Worm (Caenorhabditis elegans) whole organism, late embryonic: ENCODE results near the gene ckb-1.

Source experiments
- C08G9.2 ChIP-seq: sonication (generic microtip); optimal IDR thresholded peaks from 2 replicates; lab custom pipeline; 2016; ENCODE audit warnings: mild to moderate bottlenecking, missing genetic modification characterization, moderate library complexity, missing compliant biosample characterization
- C38D4.7 ChIP-seq: fragments of 200-800 bp; sonication (Bioruptor generic); optimal IDR thresholded peaks from 2 replicates; lab custom pipeline; 2018; ENCODE audit warnings: mild to moderate bottlenecking, missing genetic modification characterization, moderate library complexity, missing compliant biosample characterization
- F13H6.1 ChIP-seq: sonication (generic microtip); optimal IDR thresholded peaks from 2 replicates; lab custom pipeline; 2016; ENCODE audit warnings: missing genetic modification characterization, missing compliant biosample characterization
- T23F11.4 ChIP-seq: fragments of 200-800 bp; sonication (Bioruptor generic); optimal IDR thresholded peaks from 2 replicates; lab custom pipeline; 2018; ENCODE audit warnings: mild to moderate bottlenecking, missing genetic modification characterization, missing compliant biosample characterization
- ahr-1 ChIP-seq: sonication (generic microtip); optimal IDR thresholded peaks from 2 replicates; lab custom pipeline; 2016; ENCODE audit warnings: missing genetic modification characterization, missing compliant biosample characterization
- ceh-14 ChIP-seq: sonication (generic microtip); optimal IDR thresholded peaks from 2 replicates; lab custom pipeline; 2016; ENCODE audit warnings: missing genotype, missing genetic modification characterization, missing compliant biosample characterization
- ceh-18 ChIP-seq: sonication (generic microtip); optimal IDR thresholded peaks from 2 replicates; lab custom pipeline; 2016; ENCODE audit warnings: missing genetic modification characterization, missing compliant biosample characterization
- ceh-2 ChIP-seq: sonication (generic microtip); optimal IDR thresholded peaks from 2 replicates; lab custom pipeline; 2016; ENCODE audit warnings: missing genotype, missing genetic modification characterization, missing compliant biosample characterization
- ceh-24 ChIP-seq: sonication (generic microtip); optimal IDR thresholded peaks from 2 replicates; lab custom pipeline; 2016; ENCODE audit warnings: mild to moderate bottlenecking, missing genetic modification characterization, missing compliant biosample characterization
- ceh-31 ChIP-seq: sonication (generic microtip); optimal IDR thresholded peaks from 2 replicates; lab custom pipeline; 2016; ENCODE audit warnings: missing genetic modification characterization, missing compliant biosample characterization
- ceh-34 ChIP-seq: sonication (generic microtip); optimal IDR thresholded peaks from 2 replicates; lab custom pipeline; 2016; ENCODE audit warnings: mild to moderate bottlenecking, missing genetic modification characterization, missing compliant biosample characterization
- ceh-45 ChIP-seq: fragments of 200-800 bp; sonication (Bioruptor generic); IDR thresholded peaks from 2 replicates; pipeline ENCODE4 v1.3.6; 2022; ENCODE audit warnings: missing genetic modification reagents, missing genetic modification characterization, missing compliant biosample characterization
- ceh-6 ChIP-seq: fragments of 200-800 bp; sonication (Bioruptor generic); optimal IDR thresholded peaks from 2 replicates; lab custom pipeline; 2018; ENCODE audit warnings: mild to moderate bottlenecking, missing genetic modification characterization, missing compliant biosample characterization
- ceh-9 ChIP-seq: sonication (generic microtip); optimal IDR thresholded peaks from 2 replicates; lab custom pipeline; 2016; ENCODE audit warnings: mild to moderate bottlenecking, missing genetic modification characterization, inconsistent platforms, missing compliant biosample characterization
- che-1 ChIP-seq: sonication (generic microtip); optimal IDR thresholded peaks from 2 replicates; lab custom pipeline; 2016; ENCODE audit warnings: mild to moderate bottlenecking, missing genetic modification characterization, missing compliant biosample characterization
- dmd-4 ChIP-seq: sonication (generic microtip); optimal IDR thresholded peaks from 2 replicates; lab custom pipeline; 2016; ENCODE audit warnings: borderline replicate concordance, missing genetic modification characterization, missing compliant biosample characterization
- dve-1 ChIP-seq: sonication (generic microtip); optimal IDR thresholded peaks from 2 replicates; lab custom pipeline; 2017; ENCODE audit warnings: antibody characterized with exemption, mild to moderate bottlenecking, missing genetic modification characterization, missing compliant biosample characterization
- elt-2 ChIP-seq: sonication (generic microtip); optimal IDR thresholded peaks from 2 replicates; lab custom pipeline; 2016; ENCODE audit warnings: missing genetic modification reagents, missing genetic modification characterization, missing compliant biosample characterization
- ets-4 ChIP-seq: sonication (generic microtip); optimal IDR thresholded peaks from 2 replicates; lab custom pipeline; 2016; ENCODE audit warnings: missing genetic modification characterization, missing compliant biosample characterization
- eyg-1 ChIP-seq: sonication (generic microtip); optimal IDR thresholded peaks from 2 replicates; lab custom pipeline; 2016; ENCODE audit warnings: missing genotype, missing genetic modification characterization, missing compliant biosample characterization
- fax-1 ChIP-seq: sonication (generic microtip); optimal IDR thresholded peaks from 2 replicates; lab custom pipeline; 2016; ENCODE audit warnings: missing genotype, missing genetic modification characterization, missing compliant biosample characterization
- fkh-6 ChIP-seq: sonication (generic microtip); optimal IDR thresholded peaks from 2 replicates; lab custom pipeline; 2016; ENCODE audit warnings: missing genetic modification characterization, missing compliant biosample characterization
- hlh-13 ChIP-seq: fragments of 200-800 bp; sonication (Bioruptor generic); optimal IDR thresholded peaks from 2 replicates; lab custom pipeline; 2018; ENCODE audit warnings: mild to moderate bottlenecking, missing genetic modification characterization, missing compliant biosample characterization
- hlh-15 ChIP-seq: sonication (generic microtip); optimal IDR thresholded peaks from 2 replicates; lab custom pipeline; 2016; ENCODE audit warnings: missing genetic modification characterization, missing compliant biosample characterization
- hlh-6 ChIP-seq: sonication (generic microtip); optimal IDR thresholded peaks from 2 replicates; lab custom pipeline; 2016; ENCODE audit warnings: missing genotype, missing genetic modification characterization, missing compliant biosample characterization
- hlh-8 ChIP-seq: sonication (generic microtip); optimal IDR thresholded peaks from 2 replicates; lab custom pipeline; 2016; ENCODE audit warnings: missing genotype, missing genetic modification characterization, missing compliant biosample characterization
- lim-6 ChIP-seq: sonication (generic microtip); optimal IDR thresholded peaks from 2 replicates; lab custom pipeline; 2016; ENCODE audit warnings: missing genetic modification characterization, missing compliant biosample characterization
- lin-11 ChIP-seq: fragments of 200-800 bp; sonication (Bioruptor generic); optimal IDR thresholded peaks from 2 replicates; lab custom pipeline; 2018; ENCODE audit warnings: mild to moderate bottlenecking, missing genetic modification characterization, missing compliant biosample characterization
- madf-2 ChIP-seq: sonication (generic microtip); optimal IDR thresholded peaks from 2 replicates; lab custom pipeline; 2017; ENCODE audit warnings: missing genetic modification characterization, missing compliant biosample characterization
- nfya-1 ChIP-seq: sonication (generic microtip); optimal IDR thresholded peaks from 2 replicates; lab custom pipeline; 2017; ENCODE audit warnings: missing genetic modification characterization, mild to moderate bottlenecking, missing compliant biosample characterization, antibody characterized with exemption, moderate library complexity
- nhr-232 ChIP-seq: sonication (generic microtip); optimal IDR thresholded peaks from 2 replicates; lab custom pipeline; 2016; ENCODE audit warnings: missing genetic modification characterization, missing compliant biosample characterization
- pat-9 ChIP-seq: fragments of 200-800 bp; sonication (Bioruptor generic); optimal IDR thresholded peaks from 2 replicates; lab custom pipeline; 2018; ENCODE audit warnings: mild to moderate bottlenecking, missing genetic modification characterization, moderate library complexity, missing compliant biosample characterization
- pax-1 ChIP-seq: fragments of 150-350 bp; optimal IDR thresholded peaks from 2 replicates; lab custom pipeline; 2014; ENCODE audit warnings: missing biosample characterization, missing genetic modification characterization
- pha-2 ChIP-seq: sonication (generic microtip); optimal IDR thresholded peaks from 2 replicates; lab custom pipeline; 2017; ENCODE audit warnings: mild to moderate bottlenecking, missing genetic modification characterization, missing compliant biosample characterization
- pqm-1 ChIP-seq: sonication (generic microtip); optimal IDR thresholded peaks from 2 replicates; lab custom pipeline; 2016; ENCODE audit warnings: missing genetic modification characterization, missing compliant biosample characterization
- ref-2 ChIP-seq: sonication (generic microtip); optimal IDR thresholded peaks from 2 replicates; lab custom pipeline; 2016; ENCODE audit warnings: missing genetic modification characterization, missing compliant biosample characterization
- rnt-1 ChIP-seq: sonication (generic microtip); optimal IDR thresholded peaks from 2 replicates; lab custom pipeline; 2016; ENCODE audit warnings: missing genetic modification characterization, missing compliant biosample characterization
- sdc-2 ChIP-seq: sonication (generic microtip); optimal IDR thresholded peaks from 2 replicates; lab custom pipeline; 2016; ENCODE audit warnings: missing genotype, missing genetic modification characterization, missing compliant biosample characterization
- sox-2 ChIP-seq: fragments of 200-800 bp; sonication (Bioruptor generic); IDR thresholded peaks from 2 replicates; pipeline ENCODE4 v1.3.6; 2022; ENCODE audit warnings: missing genetic modification reagents, missing genetic modification characterization, missing compliant biosample characterization
- sox-4 ChIP-seq: sonication (generic microtip); optimal IDR thresholded peaks from 2 replicates; lab custom pipeline; 2017; ENCODE audit warnings: mild to moderate bottlenecking, missing genetic modification characterization, inconsistent platforms, missing compliant biosample characterization
- syd-9 ChIP-seq: sonication (generic microtip); optimal IDR thresholded peaks from 2 replicates; lab custom pipeline; 2016; ENCODE audit warnings: mild to moderate bottlenecking, missing genetic modification characterization, moderate library complexity, missing compliant biosample characterization
- tbx-2 ChIP-seq: sonication (generic microtip); optimal IDR thresholded peaks from 2 replicates; lab custom pipeline; 2016; ENCODE audit warnings: missing genetic modification characterization, missing compliant biosample characterization
- ttx-3 ChIP-seq: sonication (generic microtip); optimal IDR thresholded peaks from 2 replicates; lab custom pipeline; 2016; ENCODE audit warnings: missing genetic modification reagents, missing genetic modification characterization, missing compliant biosample characterization
- unc-3 ChIP-seq, 2 experiments: fragments of 200-800 bp in 1 of 2; sonication (Bioruptor generic) in 1 of 2; sonication (generic microtip) in 1 of 2; conservative IDR thresholded peaks in 1 of 2; optimal IDR thresholded peaks in 1 of 2; 2 replicates each; pipeline versions ENCODE4 v1.3.6 to Lab custom; 2016 to 2022; ENCODE audit warnings: missing compliant biosample characterization in 2 of 2, missing genetic modification characterization in 2 of 2, missing genetic modification reagents in 1 of 2
- unc-42 ChIP-seq: sonication (generic microtip); optimal IDR thresholded peaks from 2 replicates; lab custom pipeline; 2016; ENCODE audit warnings: missing genotype, missing genetic modification characterization, missing compliant biosample characterization
- unc-86 ChIP-seq: sonication (generic microtip); optimal IDR thresholded peaks from 2 replicates; lab custom pipeline; 2016; ENCODE audit warnings: missing genetic modification characterization, missing compliant biosample characterization
- zip-5 ChIP-seq: sonication (generic microtip); optimal IDR thresholded peaks from 2 replicates; lab custom pipeline; 2016; ENCODE audit warnings: missing genetic modification characterization, missing compliant biosample characterization
- ztf-16 ChIP-seq: sonication (generic microtip); optimal IDR thresholded peaks from 2 replicates; lab custom pipeline; 2017; ENCODE audit warnings: missing genetic modification characterization, missing compliant biosample characterization

Gene ckb-1

ce11 chrIII:4367649-4368048, 2.6 kb downstream of the ckb-1 start, which contains the start of gene ckb-2:
TSS of gene ckb-2 (plus strand) at chrIII:4367949.
- TF ChIP-seq pax-1 (tag; lab: Kevin White, UChicago) (no peak), ceh-18 (tag; lab: Kevin White, UChicago) (no peak), hlh-13 (GFP tag; lab: Kevin White, UChicago) (no peak), ets-4 (tag; lab: Kevin White, UChicago) (no peak), unc-3 (GFP tag; conservative IDR thresholded peaks at IDR 0.05; lab: Robert Waterston, UW) (no peak), unc-3 (tag; optimal IDR thresholded peaks at IDR 0.05; lab: Kevin White, UChicago) (no peak), unc-42 (tag; lab: Kevin White, UChicago) (no peak), ceh-9 (tag; lab: Kevin White, UChicago) (no peak), eyg-1 (no peak), nhr-232 (tag; lab: Kevin White, UChicago) (no peak), hlh-6 (no peak), hlh-15 (no peak), pha-2 (tag; lab: Kevin White, UChicago) (no peak), dve-1 (tag; lab: Kevin White, UChicago) (no peak), fkh-6 (tag; lab: Kevin White, UChicago) (no peak)

- peak; percentile 29 for TF ChIP-seq ceh-2 (tag; lab: Kevin White, UChicago)
- peak; percentile 69 for TF ChIP-seq pha-2 (tag; lab: Kevin White, UChicago)
- TF ChIP-seq nhr-232 (tag; lab: Kevin White, UChicago) = peak; percentile 45
- TF ChIP-seq hlh-15 = peak; percentile 36
- TF ChIP-seq ceh-6 (GFP tag; lab: Kevin White, UChicago) = peak; percentile 58
- peak; percentile 15 for TF ChIP-seq pqm-1 (tag; lab: Kevin White, UChicago)
- TF ChIP-seq madf-2 = peak; percentile 32
- peak; percentile 69; the same call in 1 of the 2 replicates for TF ChIP-seq ceh-45 (GFP tag; lab: Robert Waterston, UW)
- peak; percentile 38 for TF ChIP-seq hlh-8 (tag; lab: Kevin White, UChicago)
- peak; percentile 59 for TF ChIP-seq ceh-34 (tag; lab: Kevin White, UChicago)
- peak; percentile 31 for TF ChIP-seq F13H6.1 (tag; lab: Kevin White, UChicago)
- TF ChIP-seq sdc-2 (tag; lab: Kevin White, UChicago) = peak; percentile 56
- peak; percentile 49; the same call in 1 of the 2 replicates for TF ChIP-seq sox-2 (GFP tag; lab: Robert Waterston, UW)
- peak; percentile 68 for TF ChIP-seq che-1
- TF ChIP-seq unc-3 (GFP tag; conservative IDR thresholded peaks at IDR 0.05; lab: Robert Waterston, UW) = peak; percentile 30; the same call in 1 of the 2 replicates
- peak; percentile 54 for TF ChIP-seq unc-3 (tag; optimal IDR thresholded peaks at IDR 0.05; lab: Kevin White, UChicago)
- peak; percentile 33 for TF ChIP-seq T23F11.4
- TF ChIP-seq unc-42 (tag; lab: Kevin White, UChicago) = peak; percentile 3
- TF ChIP-seq rnt-1 = peak; percentile 48
- TF ChIP-seq ceh-14 (tag; lab: Kevin White, UChicago) = peak; percentile 57
- peak; percentile 22 for TF ChIP-seq lim-6 (tag; lab: Kevin White, UChicago)
- peak; percentile 33 for TF ChIP-seq unc-86 (tag; lab: Kevin White, UChicago)
- TF ChIP-seq fkh-6 (tag; lab: Kevin White, UChicago) = peak; percentile 33
- peak; percentile 10 for TF ChIP-seq C08G9.2
- TF ChIP-seq pat-9 = peak; percentile 56
- peak; percentile 61 for TF ChIP-seq tbx-2 (tag; lab: Kevin White, UChicago)
- peak; percentile 18 for TF ChIP-seq dve-1 (tag; lab: Kevin White, UChicago)
- peak; percentile 16 for TF ChIP-seq ceh-24 (tag; lab: Kevin White, UChicago)
- TF ChIP-seq lin-11 (tag; lab: Kevin White, UChicago) = peak; percentile 48
- peak; percentile 72 for TF ChIP-seq syd-9
- peak; percentile 33 for TF ChIP-seq dmd-4
- peak; percentile 51 for TF ChIP-seq hlh-13 (GFP tag; lab: Kevin White, UChicago)
- TF ChIP-seq sox-4 (tag; lab: Kevin White, UChicago) = peak; percentile 30
- peak; percentile 50 for TF ChIP-seq ztf-16 (tag; lab: Kevin White, UChicago)
- peak; percentile 76 for TF ChIP-seq elt-2 (tag; lab: Kevin White, UChicago)
- peak; percentile 74 for TF ChIP-seq hlh-6
- peak; percentile 20 for TF ChIP-seq fax-1 (tag; lab: Kevin White, UChicago)
- TF ChIP-seq ceh-31 = peak; percentile 29
- TF ChIP-seq C38D4.7 (GFP tag; lab: Kevin White, UChicago) = peak; percentile 49
- TF ChIP-seq ttx-3 (tag; lab: Kevin White, UChicago) = peak; percentile 61
- peak; percentile 26 for TF ChIP-seq nfya-1
- peak; percentile 35 for TF ChIP-seq ahr-1 (tag; lab: Kevin White, UChicago)
- TF ChIP-seq zip-5 (tag; lab: Kevin White, UChicago) = peak; percentile 19
- peak; percentile 57 for TF ChIP-seq ref-2 (tag; lab: Kevin White, UChicago)
These were observed 4.3 kb downstream of the ckb-1 start for ce11 chrIII:4369381-4369809.
